Worm (Caenorhabditis elegans) whole organism, L1 larva: Measurements from ENCODE around the gene grl-17.

Experiments
- C04F5.9 ChIP-seq: sonication (generic microtip); optimal IDR thresholded peaks from 2 replicates; lab custom pipeline; 2016; ENCODE audit warnings: missing genetic modification characterization, missing compliant biosample characterization
- C16A3.4 ChIP-seq: fragments of 150-350 bp; optimal IDR thresholded peaks from 2 replicates; lab custom pipeline; 2014; ENCODE audit warnings: missing biosample characterization, missing genetic modification characterization
- F16B12.6 ChIP-seq: fragments of 150-350 bp; optimal IDR thresholded peaks from 2 replicates; lab custom pipeline; 2014; ENCODE audit warnings: missing biosample characterization, missing genetic modification characterization
- alr-1 ChIP-seq: fragments of 200-800 bp; sonication (Bioruptor generic); optimal IDR thresholded peaks from 2 replicates; lab custom pipeline; 2018; ENCODE audit warnings: borderline replicate concordance, mild to moderate bottlenecking, missing genetic modification characterization, missing compliant biosample characterization
- ceh-8 ChIP-seq: fragments of 200-800 bp; sonication (Bioruptor generic); optimal IDR thresholded peaks from 2 replicates; lab custom pipeline; 2018; ENCODE audit warnings: mild to moderate bottlenecking, missing genetic modification characterization, moderate library complexity, missing compliant biosample characterization
- ceh-88 ChIP-seq: fragments of 200-800 bp; sonication (Bioruptor generic); IDR thresholded peaks from 2 replicates; pipeline ENCODE4 v1.3.6; 2022; ENCODE audit warnings: missing genetic modification characterization, missing compliant biosample characterization
- ceh-90 ChIP-seq: sonication (generic microtip); optimal IDR thresholded peaks from 2 replicates; lab custom pipeline; 2016; ENCODE audit warnings: missing genetic modification characterization, missing compliant biosample characterization
- dpl-1 ChIP-seq, 3 experiments: fragments of 150-350 bp in 2 of 3; sonication (generic microtip) in 1 of 3; optimal IDR thresholded peaks; 2 replicates each; lab custom pipeline; 2014 to 2017; ENCODE audit warnings: missing biosample characterization in 3 of 3, missing genetic modification characterization in 3 of 3, missing genetic modification reagents in 3 of 3
- dsc-1 ChIP-seq: sonication (generic microtip); optimal IDR thresholded peaks from 2 replicates; lab custom pipeline; 2016; ENCODE audit warnings: mild to moderate bottlenecking, missing genetic modification characterization, missing compliant biosample characterization
- efl-1 ChIP-seq, 4 experiments: fragments of 150-350 bp; optimal IDR thresholded peaks in 3 of 4; peaks in 1 of 4; 1 replicate in 1 of 4; 2 replicates in 3 of 4; lab custom pipeline; 2014; ENCODE audit warnings: missing biosample characterization in 2 of 4, missing genetic modification characterization in 2 of 4, missing genetic modification reagents in 2 of 4
- elt-2 ChIP-seq: sonication (generic microtip); optimal IDR thresholded peaks from 2 replicates; lab custom pipeline; 2016; ENCODE audit warnings: missing genetic modification characterization, mild to moderate bottlenecking, inconsistent platforms, missing compliant biosample characterization, missing genetic modification reagents
- elt-3 ChIP-seq, 6 experiments: fragments of 150-350 bp in 1 of 6; sonication (generic microtip); optimal IDR thresholded peaks; 2 replicates each; lab custom pipeline; 2017 to 2018; ENCODE audit warnings: missing biosample characterization in 6 of 6, missing genetic modification characterization in 6 of 6, inconsistent platforms in 1 of 6
- fkh-4 ChIP-seq: sonication (generic microtip); optimal IDR thresholded peaks from 2 replicates; lab custom pipeline; 2016; ENCODE audit warnings: missing compliant biosample characterization, missing genetic modification characterization, borderline replicate concordance
- hlh-17 ChIP-seq: fragments of 200-800 bp; sonication (Bioruptor generic); optimal IDR thresholded peaks from 2 replicates; lab custom pipeline; 2018; ENCODE audit warnings: missing genetic modification characterization, mild to moderate bottlenecking, missing compliant biosample characterization, moderate library complexity, borderline replicate concordance
- hlh-4 ChIP-seq: sonication (generic microtip); optimal IDR thresholded peaks from 2 replicates; lab custom pipeline; 2016; ENCODE audit warnings: mild to moderate bottlenecking, missing genetic modification characterization, missing compliant biosample characterization
- hpl-2 ChIP-seq: fragments of 150-350 bp; optimal IDR thresholded peaks from 2 replicates; lab custom pipeline; 2014; ENCODE audit warnings: missing biosample characterization, missing genetic modification reagents, missing genetic modification characterization
- isw-1 ChIP-seq: fragments of 200-800 bp; sonication (Bioruptor generic); IDR thresholded peaks from 2 replicates; pipeline ENCODE4 v1.3.6; 2022; ENCODE audit warnings: missing genetic modification characterization, missing compliant biosample characterization
- lin-13 ChIP-seq: fragments of 150-350 bp; optimal IDR thresholded peaks from 2 replicates; lab custom pipeline; 2014; ENCODE audit warnings: missing biosample characterization, missing genetic modification reagents, missing genetic modification characterization
- lin-35 ChIP-seq, 2 experiments: fragments of 150-350 bp; optimal IDR thresholded peaks; 2 replicates each; lab custom pipeline; 2014; ENCODE audit warnings: missing biosample characterization in 2 of 2, missing genetic modification characterization in 2 of 2, missing genetic modification reagents in 2 of 2
- lir-3 ChIP-seq: sonication (generic microtip); optimal IDR thresholded peaks from 2 replicates; lab custom pipeline; 2016; ENCODE audit warnings: mild to moderate bottlenecking, missing genetic modification characterization, moderate library complexity, missing compliant biosample characterization; ENCODE audit not compliant: poor library complexity
- mab-9 ChIP-seq: fragments of 200-800 bp; sonication (Bioruptor generic); IDR thresholded peaks from 2 replicates; pipeline ENCODE4 v1.3.6; 2022; ENCODE audit warnings: missing genetic modification reagents, missing genetic modification characterization, missing compliant biosample characterization
- mdl-1 ChIP-seq, 2 experiments: fragments of 150-350 bp; optimal IDR thresholded peaks; 2 replicates each; lab custom pipeline; 2014 to 2017; ENCODE audit warnings: missing biosample characterization in 2 of 2, missing genetic modification characterization in 2 of 2, inconsistent platforms in 1 of 2
- mef-2 ChIP-seq: fragments of 150-350 bp; optimal IDR thresholded peaks from 2 replicates; lab custom pipeline; 2014; ENCODE audit warnings: missing biosample characterization, missing genetic modification characterization
- nhr-11 ChIP-seq: fragments of 150-350 bp; optimal IDR thresholded peaks from 2 replicates; lab custom pipeline; 2014; ENCODE audit warnings: missing biosample characterization, missing genetic modification characterization
- nhr-12 ChIP-seq: sonication (generic microtip); optimal IDR thresholded peaks from 2 replicates; lab custom pipeline; 2017; ENCODE audit warnings: missing biosample characterization, missing genetic modification characterization
- nhr-20 ChIP-seq: sonication (generic microtip); optimal IDR thresholded peaks from 2 replicates; lab custom pipeline; 2016; ENCODE audit warnings: mild to moderate bottlenecking, missing genetic modification characterization, missing compliant biosample characterization
- nhr-237 ChIP-seq: fragments of 150-350 bp; optimal IDR thresholded peaks from 2 replicates; lab custom pipeline; 2014; ENCODE audit warnings: missing biosample characterization, missing genetic modification characterization
- nhr-28 ChIP-seq: fragments of 150-350 bp; optimal IDR thresholded peaks from 2 replicates; lab custom pipeline; 2014; ENCODE audit warnings: missing biosample characterization, missing genetic modification characterization
- nhr-71 ChIP-seq: sonication (generic microtip); optimal IDR thresholded peaks from 2 replicates; lab custom pipeline; 2016; ENCODE audit warnings: mild to moderate bottlenecking, missing genetic modification characterization, moderate library complexity, missing compliant biosample characterization
- nhr-76 ChIP-seq: sonication (generic microtip); optimal IDR thresholded peaks from 2 replicates; lab custom pipeline; 2017; ENCODE audit warnings: missing biosample characterization, missing genetic modification characterization
- nhr-85 ChIP-seq: sonication (generic microtip); peaks from one replicate; lab custom pipeline; 2016; ENCODE audit warnings: missing genetic modification characterization, inconsistent platforms, missing compliant biosample characterization
- nhr-90 ChIP-seq: sonication (generic microtip); optimal IDR thresholded peaks from 2 replicates; lab custom pipeline; 2016; ENCODE audit warnings: mild to moderate bottlenecking, missing genetic modification characterization, missing compliant biosample characterization; ENCODE audit not compliant: poor library complexity
- pag-3 ChIP-seq: sonication (generic microtip); optimal IDR thresholded peaks from 2 replicates; lab custom pipeline; 2017; ENCODE audit warnings: missing genetic modification characterization, mild to moderate bottlenecking, missing compliant biosample characterization, antibody characterized with exemption, borderline replicate concordance; ENCODE audit not compliant: insufficient read depth
- pqm-1 ChIP-seq: sonication (generic microtip); optimal IDR thresholded peaks from 3 replicates; lab custom pipeline; 2017; ENCODE audit warnings: missing biosample characterization, missing genetic modification characterization
- rnt-1 ChIP-seq: sonication (generic microtip); optimal IDR thresholded peaks from 2 replicates; lab custom pipeline; 2016; ENCODE audit warnings: mild to moderate bottlenecking, missing genetic modification characterization, moderate library complexity, missing compliant biosample characterization
- skn-1 ChIP-seq: fragments of 150-350 bp; optimal IDR thresholded peaks from 2 replicates; lab custom pipeline; 2014; ENCODE audit warnings: missing biosample characterization, missing genetic modification characterization
- snpc-4 ChIP-seq: fragments of 150-350 bp; optimal IDR thresholded peaks from 2 replicates; lab custom pipeline; 2014; ENCODE audit warnings: missing biosample characterization, missing genetic modification characterization
- snu-23 ChIP-seq: sonication (generic microtip); optimal IDR thresholded peaks from 2 replicates; lab custom pipeline; 2016; ENCODE audit warnings: missing genetic modification characterization, missing compliant biosample characterization
- sox-4 ChIP-seq: sonication (generic microtip); optimal IDR thresholded peaks from 2 replicates; lab custom pipeline; 2016; ENCODE audit warnings: missing genetic modification characterization, missing compliant biosample characterization
- sptf-1 ChIP-seq: fragments of 150-350 bp; optimal IDR thresholded peaks from 2 replicates; lab custom pipeline; 2014; ENCODE audit warnings: missing biosample characterization, missing genetic modification characterization
- sup-37 ChIP-seq: fragments of 200-800 bp; sonication (Bioruptor generic); optimal IDR thresholded peaks from 2 replicates; lab custom pipeline; 2018; ENCODE audit warnings: mild to moderate bottlenecking, missing genetic modification characterization, missing compliant biosample characterization
- swsn-7 ChIP-seq: sonication (generic microtip); optimal IDR thresholded peaks from 2 replicates; lab custom pipeline; 2016; ENCODE audit warnings: missing genetic modification characterization, missing compliant biosample characterization
- tlp-1 ChIP-seq: fragments of 150-350 bp; optimal IDR thresholded peaks from 2 replicates; lab custom pipeline; 2014; ENCODE audit warnings: missing biosample characterization, missing genetic modification characterization
- unc-62 ChIP-seq: fragments of 150-350 bp; optimal IDR thresholded peaks from 2 replicates; lab custom pipeline; 2014; ENCODE audit warnings: missing biosample characterization, missing genetic modification reagents, missing genetic modification characterization
- xbp-1 ChIP-seq: sonication (generic microtip); optimal IDR thresholded peaks from 2 replicates; lab custom pipeline; 2016; ENCODE audit warnings: missing genetic modification characterization, missing compliant biosample characterization
- zag-1 ChIP-seq: fragments of 150-350 bp; optimal IDR thresholded peaks from 2 replicates; lab custom pipeline; 2014; ENCODE audit warnings: missing biosample characterization, missing genetic modification characterization
- zip-4 ChIP-seq: fragments of 200-800 bp; sonication (Bioruptor generic); optimal IDR thresholded peaks from 2 replicates; lab custom pipeline; 2018; ENCODE audit warnings: mild to moderate bottlenecking, missing genetic modification characterization, moderate library complexity, missing compliant biosample characterization

grl-17 gene

DNA sequence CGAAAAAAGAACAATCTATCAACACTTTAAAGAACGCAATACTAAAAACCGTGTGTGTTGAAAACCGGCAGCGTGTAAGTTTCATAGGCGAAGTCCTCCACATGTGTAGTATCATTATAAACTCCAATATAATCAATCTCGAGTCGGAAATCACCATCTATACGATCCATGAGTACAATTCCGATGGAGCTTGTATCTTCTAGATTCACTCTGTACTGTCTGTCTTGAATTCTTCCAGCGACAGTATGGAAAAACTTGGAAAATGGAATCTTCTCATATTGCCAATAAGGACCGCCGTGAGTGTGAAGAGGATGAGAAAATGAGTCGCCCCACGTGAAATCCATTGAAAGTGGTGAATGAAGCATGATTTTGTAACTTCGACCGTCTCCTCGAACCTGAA, 3.2 kb upstream of the grl-17 start (continued):
- no peak for TF ChIP-seq ceh-8 (GFP tag; lab: Kevin White, UChicago)
- TF ChIP-seq mab-9: no peak
- TF ChIP-seq zip-4: no peak
- TF ChIP-seq alr-1: no peak
- TF ChIP-seq xbp-1 (tag; lab: Kevin White, UChicago): no peak
- TF ChIP-seq nhr-76 (tag; lab: Kevin White, UChicago): no peak
- TF ChIP-seq C04F5.9: no peak
- TF ChIP-seq pqm-1 (tag; lab: Kevin White, UChicago): no peak
- peak; percentile 0 for TF ChIP-seq snu-23 (GFP tag; lab: Kevin White, UChicago)
- TF ChIP-seq nhr-28 (tag; lab: Kevin White, UChicago): no peak
- peak in 1 of 3 experiments; percentile 10 for TF ChIP-seq dpl-1 (GFP tag; optimal IDR thresholded peaks at IDR 0.05; lab: Kevin White, UChicago)
- TF ChIP-seq nhr-71 (tag; lab: Kevin White, UChicago): peak; percentile 41
- TF ChIP-seq pag-3 (tag; lab: Kevin White, UChicago): no peak
- no peak for TF ChIP-seq lir-3 (tag; lab: Kevin White, UChicago)
- peak; percentile 16 for TF ChIP-seq elt-2 (tag; lab: Kevin White, UChicago)
- no peak for TF ChIP-seq sup-37
- TF ChIP-seq rnt-1 (tag; lab: Kevin White, UChicago): no peak

- no peak for TF ChIP-seq efl-1 (optimal IDR thresholded peaks at IDR 0.05; lab: Kevin White, UChicago)
- TF ChIP-seq efl-1 (GFP tag; optimal IDR thresholded peaks at IDR 0.05 in 1 of 2; lab: Kevin White, UChicago): peak in 1 of 2 experiments; percentile 79
- no peak for TF ChIP-seq sptf-1 (tag; lab: Kevin White, UChicago)
- TF ChIP-seq C16A3.4 (tag; lab: Kevin White, UChicago): no peak
- TF ChIP-seq snpc-4 (tag; lab: Kevin White, UChicago): no peak
- TF ChIP-seq nhr-85 (tag; lab: Kevin White, UChicago): peak; percentile 53
These were observed 2.0 kb upstream of the grl-17 start, which contains the start of gene slrp-1 for ce11 chrV:13565781-13566180. slrp-1 (plus strand) TSS chrV:13565863.

DNA sequence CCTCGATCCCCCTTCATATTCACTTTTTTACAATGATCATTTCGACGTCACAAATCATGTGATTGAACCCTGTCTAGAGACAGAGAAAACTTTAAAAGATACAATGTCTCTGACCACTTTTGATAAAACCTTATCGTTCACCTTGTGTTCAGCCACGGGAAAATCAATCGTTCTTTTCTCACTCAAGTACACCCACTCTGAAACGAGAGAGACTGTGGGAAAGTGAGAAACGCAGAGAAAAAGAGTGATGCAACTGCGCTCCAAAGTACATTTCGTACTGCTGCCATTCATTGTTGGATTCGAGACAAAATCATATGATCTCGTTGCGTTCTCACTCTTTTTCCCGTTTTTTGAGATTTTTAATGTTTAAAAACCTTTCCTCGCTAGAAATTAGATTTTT, 1.5 kb upstream of the grl-17 start:
- peak; percentile 56 for TF ChIP-seq skn-1 (tag; lab: Kevin White, UChicago)
- peak; percentile 92 for TF ChIP-seq nhr-90 (tag; lab: Kevin White, UChicago)
- peak; percentile 50 for TF ChIP-seq sox-4 (tag; lab: Kevin White, UChicago)
- TF ChIP-seq pqm-1 (tag; lab: Kevin White, UChicago): no peak
- peak; percentile 98 for TF ChIP-seq nhr-20 (tag; lab: Kevin White, UChicago)
- TF ChIP-seq unc-62: no peak
- TF ChIP-seq C04F5.9: peak; percentile 66
- peak; percentile 42 for TF ChIP-seq nhr-11 (tag; lab: Kevin White, UChicago)
- TF ChIP-seq hpl-2: peak; percentile 70
- TF ChIP-seq ceh-88 (GFP tag; lab: Robert Waterston, UW): 0 out of 2 replicates have a peak, but pooled peaks have one; percentile 33
- TF ChIP-seq nhr-12 (tag; lab: Kevin White, UChicago): no peak
- TF ChIP-seq lin-35 (GFP tag; optimal IDR thresholded peaks at IDR 0.05; lab: Kevin White, UChicago): peak; percentile 85 to 91
- no peak for TF ChIP-seq mef-2
- peak in 5 of 6 experiments; percentile 12 to 97 (median 83) for TF ChIP-seq elt-3 (tag; optimal IDR thresholded peaks at IDR 0.05; lab: Kevin White, UChicago)
- TF ChIP-seq tlp-1: no peak
- peak; percentile 92 for TF ChIP-seq elt-2 (tag; lab: Kevin White, UChicago)
- no peak for TF ChIP-seq nhr-76 (tag; lab: Kevin White, UChicago)
- peak; percentile 79 for TF ChIP-seq lir-3 (tag; lab: Kevin White, UChicago)
- peak; percentile 90 for TF ChIP-seq swsn-7 (tag; lab: Kevin White, UChicago)
- no peak for TF ChIP-seq hlh-17 (GFP tag; lab: Kevin White, UChicago)
- peak; percentile 66 for TF ChIP-seq isw-1 (GFP tag; lab: Robert Waterston, UW)
- peak; percentile 81 for TF ChIP-seq lin-13
- no peak for TF ChIP-seq fkh-4 (tag; lab: Kevin White, UChicago)
- peak; percentile 96 for TF ChIP-seq snu-23 (GFP tag; lab: Kevin White, UChicago)
- TF ChIP-seq hlh-4 (tag; lab: Kevin White, UChicago): no peak
- TF ChIP-seq alr-1: no peak
- peak in 1 of 2 experiments; percentile 89 for TF ChIP-seq mdl-1 (tag; optimal IDR thresholded peaks at IDR 0.05; lab: Kevin White, UChicago)
- no peak for TF ChIP-seq sptf-1 (tag; lab: Kevin White, UChicago)
- TF ChIP-seq ceh-90 (tag; lab: Kevin White, UChicago): peak; percentile 50
- peak; percentile 43 for TF ChIP-seq nhr-237 (tag; lab: Kevin White, UChicago)
- TF ChIP-seq rnt-1 (tag; lab: Kevin White, UChicago): peak; percentile 90
- peak; percentile 44 for TF ChIP-seq F16B12.6 (tag; lab: Kevin White, UChicago)
- no peak for TF ChIP-seq zag-1 (tag; lab: Kevin White, UChicago)
- TF ChIP-seq dsc-1: peak; percentile 78
- TF ChIP-seq ceh-8 (GFP tag; lab: Kevin White, UChicago): no peak
